Worm (Caenorhabditis elegans) whole organism, L1 larva: ENCODE results near the gene gegf-1.

Experiments
- Y116A8C.19 ChIP-seq: sonication (generic microtip); optimal IDR thresholded peaks from 2 replicates; lab custom pipeline; 2016; ENCODE audit warnings: missing compliant biosample characterization, missing genetic modification characterization, borderline replicate concordance
- aha-1 ChIP-seq: fragments of 150-350 bp; optimal IDR thresholded peaks from 2 replicates; lab custom pipeline; 2014; ENCODE audit warnings: missing biosample characterization, missing genetic modification characterization
- aly-2 ChIP-seq: fragments of 150-350 bp; optimal IDR thresholded peaks from 2 replicates; lab custom pipeline; 2014; ENCODE audit warnings: missing biosample characterization, missing genetic modification characterization
- blmp-1 ChIP-seq: fragments of 150-350 bp; optimal IDR thresholded peaks from 2 replicates; lab custom pipeline; 2014; ENCODE audit warnings: missing biosample characterization, missing genetic modification characterization
- ceh-63 ChIP-seq: fragments of 200-800 bp; sonication (Bioruptor generic); optimal IDR thresholded peaks from 2 replicates; lab custom pipeline; 2018; ENCODE audit warnings: mild to moderate bottlenecking, missing genetic modification characterization, missing compliant biosample characterization
- ceh-8 ChIP-seq: fragments of 200-800 bp; sonication (Bioruptor generic); optimal IDR thresholded peaks from 2 replicates; lab custom pipeline; 2018; ENCODE audit warnings: mild to moderate bottlenecking, missing genetic modification characterization, moderate library complexity, missing compliant biosample characterization
- ceh-90 ChIP-seq: sonication (generic microtip); optimal IDR thresholded peaks from 2 replicates; lab custom pipeline; 2016; ENCODE audit warnings: missing genetic modification characterization, missing compliant biosample characterization
- ces-1 ChIP-seq: fragments of 150-350 bp; optimal IDR thresholded peaks from 2 replicates; lab custom pipeline; 2014; ENCODE audit warnings: missing biosample characterization, missing genetic modification reagents, missing genetic modification characterization
- dsc-1 ChIP-seq: sonication (generic microtip); optimal IDR thresholded peaks from 2 replicates; lab custom pipeline; 2016; ENCODE audit warnings: mild to moderate bottlenecking, missing genetic modification characterization, missing compliant biosample characterization
- efl-1 ChIP-seq, 4 experiments: fragments of 150-350 bp; optimal IDR thresholded peaks in 3 of 4; peaks in 1 of 4; 1 replicate in 1 of 4; 2 replicates in 3 of 4; lab custom pipeline; 2014; ENCODE audit warnings: missing biosample characterization in 2 of 4, missing genetic modification characterization in 2 of 4, missing genetic modification reagents in 2 of 4
- efl-3 ChIP-seq: fragments of 200-800 bp; sonication (Bioruptor generic); optimal IDR thresholded peaks from 2 replicates; lab custom pipeline; 2018; ENCODE audit warnings: mild to moderate bottlenecking, missing genetic modification characterization, missing compliant biosample characterization
- egl-27 ChIP-seq, 2 experiments: fragments of 150-350 bp in 1 of 2; sonication (generic microtip); optimal IDR thresholded peaks; 3 replicates each; lab custom pipeline; 2017 to 2018; ENCODE audit warnings: missing biosample characterization in 2 of 2, missing genetic modification characterization in 2 of 2, missing genetic modification reagents in 2 of 2
- elt-2 ChIP-seq: sonication (generic microtip); optimal IDR thresholded peaks from 2 replicates; lab custom pipeline; 2016; ENCODE audit warnings: missing genetic modification characterization, mild to moderate bottlenecking, inconsistent platforms, missing compliant biosample characterization, missing genetic modification reagents
- ets-5 ChIP-seq: fragments of 200-800 bp; sonication (Bioruptor generic); IDR thresholded peaks from 2 replicates; pipeline ENCODE4 v1.3.6; 2022; ENCODE audit warnings: missing genetic modification characterization, missing compliant biosample characterization
- grh-1 ChIP-seq: fragments of 200-800 bp; sonication (Bioruptor generic); IDR thresholded peaks from 2 replicates; pipeline ENCODE4 v1.3.6; 2022; ENCODE audit warnings: missing genetic modification reagents, missing genetic modification characterization, missing compliant biosample characterization
- irx-1 ChIP-seq: sonication (generic microtip); optimal IDR thresholded peaks from 2 replicates; lab custom pipeline; 2016; ENCODE audit warnings: missing genetic modification characterization, missing compliant biosample characterization
- lin-13 ChIP-seq: fragments of 150-350 bp; optimal IDR thresholded peaks from 2 replicates; lab custom pipeline; 2014; ENCODE audit warnings: missing biosample characterization, missing genetic modification reagents, missing genetic modification characterization
- lin-14 ChIP-seq: fragments of 200-800 bp; sonication (Bioruptor generic); optimal IDR thresholded peaks from 2 replicates; lab custom pipeline; 2018; ENCODE audit warnings: mild to moderate bottlenecking, missing genetic modification characterization, moderate library complexity, missing compliant biosample characterization
- lin-15B ChIP-seq: fragments of 150-350 bp; sonication (generic microtip); optimal IDR thresholded peaks from 3 replicates; lab custom pipeline; 2014; ENCODE audit warnings: missing biosample characterization, missing genetic modification characterization
- lsy-2 ChIP-seq, 2 experiments: fragments of 150-350 bp; optimal IDR thresholded peaks; 2 replicates each; lab custom pipeline; 2014; ENCODE audit warnings: missing biosample characterization in 2 of 2, missing genetic modification characterization in 2 of 2
- mab-9 ChIP-seq: fragments of 200-800 bp; sonication (Bioruptor generic); IDR thresholded peaks from 2 replicates; pipeline ENCODE4 v1.3.6; 2022; ENCODE audit warnings: missing genetic modification reagents, missing genetic modification characterization, missing compliant biosample characterization
- mef-2 ChIP-seq: fragments of 150-350 bp; optimal IDR thresholded peaks from 2 replicates; lab custom pipeline; 2014; ENCODE audit warnings: missing biosample characterization, missing genetic modification characterization
- mep-1 ChIP-seq: fragments of 150-350 bp; optimal IDR thresholded peaks from 2 replicates; lab custom pipeline; 2014; ENCODE audit warnings: missing biosample characterization, missing genetic modification characterization
- nhr-19 ChIP-seq: fragments of 200-800 bp; sonication (Bioruptor generic); conservative IDR thresholded peaks from 2 replicates; pipeline ENCODE4 v1.3.6; 2022; ENCODE audit warnings: missing genetic modification characterization, missing compliant biosample characterization
- nhr-20 ChIP-seq: sonication (generic microtip); optimal IDR thresholded peaks from 2 replicates; lab custom pipeline; 2016; ENCODE audit warnings: mild to moderate bottlenecking, missing genetic modification characterization, missing compliant biosample characterization
- nhr-76 ChIP-seq: sonication (generic microtip); optimal IDR thresholded peaks from 2 replicates; lab custom pipeline; 2017; ENCODE audit warnings: missing biosample characterization, missing genetic modification characterization
- nhr-90 ChIP-seq: sonication (generic microtip); optimal IDR thresholded peaks from 2 replicates; lab custom pipeline; 2016; ENCODE audit warnings: mild to moderate bottlenecking, missing genetic modification characterization, missing compliant biosample characterization; ENCODE audit not compliant: poor library complexity
- pax-3 ChIP-seq: fragments of 200-800 bp; sonication (Bioruptor generic); optimal IDR thresholded peaks from 2 replicates; lab custom pipeline; 2018; ENCODE audit warnings: mild to moderate bottlenecking, missing genetic modification characterization, moderate library complexity, missing compliant biosample characterization
- pqm-1 ChIP-seq: sonication (generic microtip); optimal IDR thresholded peaks from 3 replicates; lab custom pipeline; 2017; ENCODE audit warnings: missing biosample characterization, missing genetic modification characterization
- rnt-1 ChIP-seq: sonication (generic microtip); optimal IDR thresholded peaks from 2 replicates; lab custom pipeline; 2016; ENCODE audit warnings: mild to moderate bottlenecking, missing genetic modification characterization, moderate library complexity, missing compliant biosample characterization
- snpc-4 ChIP-seq: fragments of 150-350 bp; optimal IDR thresholded peaks from 2 replicates; lab custom pipeline; 2014; ENCODE audit warnings: missing biosample characterization, missing genetic modification characterization
- snu-23 ChIP-seq: sonication (generic microtip); optimal IDR thresholded peaks from 2 replicates; lab custom pipeline; 2016; ENCODE audit warnings: missing genetic modification characterization, missing compliant biosample characterization
- sptf-1 ChIP-seq: fragments of 150-350 bp; optimal IDR thresholded peaks from 2 replicates; lab custom pipeline; 2014; ENCODE audit warnings: missing biosample characterization, missing genetic modification characterization
- swsn-7 ChIP-seq: sonication (generic microtip); optimal IDR thresholded peaks from 2 replicates; lab custom pipeline; 2016; ENCODE audit warnings: missing genetic modification characterization, missing compliant biosample characterization
- tbx-2 ChIP-seq: sonication (generic microtip); optimal IDR thresholded peaks from 2 replicates; lab custom pipeline; 2016; ENCODE audit warnings: missing genetic modification characterization, missing compliant biosample characterization
- unc-130 ChIP-seq: fragments of 150-350 bp; optimal IDR thresholded peaks from 2 replicates; lab custom pipeline; 2017; ENCODE audit warnings: missing biosample characterization, missing genetic modification characterization, inconsistent platforms
- unc-86 ChIP-seq: sonication (generic microtip); optimal IDR thresholded peaks from 2 replicates; lab custom pipeline; 2016; ENCODE audit warnings: missing genetic modification characterization, missing compliant biosample characterization
- unc-98 ChIP-seq: fragments of 200-800 bp; sonication (Bioruptor generic); IDR thresholded peaks from 2 replicates; pipeline ENCODE4 v1.3.6; 2022; ENCODE audit warnings: missing genetic modification characterization, missing compliant biosample characterization
- vab-15 ChIP-seq: sonication (generic microtip); optimal IDR thresholded peaks from 2 replicates; lab custom pipeline; 2017; ENCODE audit warnings: missing genotype, mild to moderate bottlenecking, missing genetic modification characterization, missing compliant biosample characterization
- zag-1 ChIP-seq: fragments of 150-350 bp; optimal IDR thresholded peaks from 2 replicates; lab custom pipeline; 2014; ENCODE audit warnings: missing biosample characterization, missing genetic modification characterization
- ztf-11 ChIP-seq, 2 experiments: sonication (generic microtip); optimal IDR thresholded peaks; 2 replicates each; lab custom pipeline; 2016 to 2017; ENCODE audit warnings: missing genetic modification characterization in 2 of 2, missing biosample characterization in 1 of 2, missing compliant biosample characterization in 1 of 2
- ztf-4 ChIP-seq: fragments of 150-350 bp; optimal IDR thresholded peaks from 2 replicates; lab custom pipeline; 2014; ENCODE audit warnings: missing biosample characterization, missing genetic modification characterization

Gene gegf-1

DNA sequence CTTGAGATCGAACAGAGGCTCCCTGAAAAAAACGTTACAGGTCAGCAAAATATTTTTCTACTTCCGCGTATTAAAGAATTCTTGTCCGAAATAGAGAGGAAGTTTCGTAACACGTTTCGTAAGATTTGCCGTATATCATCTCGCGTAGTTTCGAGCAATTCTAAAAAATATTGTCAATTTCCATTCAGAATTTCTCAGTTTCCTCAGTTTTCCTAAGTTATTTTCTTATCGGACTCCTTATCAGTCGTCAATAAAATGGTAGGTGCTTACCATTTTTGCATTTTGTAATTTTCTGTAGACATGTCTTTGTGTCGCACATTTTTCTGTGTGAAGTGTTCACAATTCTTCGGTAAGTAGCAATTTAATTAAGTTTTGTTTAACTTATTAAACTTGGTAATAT lies 2.2 kb upstream of the gegf-1 start, which contains the start of gene Y38C1AA.19:
Gene Y38C1AA.19 (plus strand): TSS at position 301 of the 400 bp plus-strand sequence.
- TF ChIP-seq ztf-4 (tag; lab: Kevin White, UChicago) = no peak
- no peak for TF ChIP-seq lin-14 (GFP tag; lab: Kevin White, UChicago)
- TF ChIP-seq ceh-8 (GFP tag; lab: Kevin White, UChicago) = no peak
- no peak for TF ChIP-seq zag-1 (tag; lab: Kevin White, UChicago)
- no peak for TF ChIP-seq snpc-4
- no peak for TF ChIP-seq mef-2 (tag; lab: Kevin White, UChicago)
- TF ChIP-seq nhr-90 = no peak
- TF ChIP-seq lin-15B (tag; lab: Kevin White, UChicago) = no peak
- no peak for TF ChIP-seq nhr-20 (tag; lab: Kevin White, UChicago)
- no peak for TF ChIP-seq aha-1 (tag; lab: Kevin White, UChicago)
- TF ChIP-seq nhr-19 = no peak
- no peak for TF ChIP-seq unc-98 (GFP tag; lab: Robert Waterston, UW)
- no peak for TF ChIP-seq vab-15 (tag; lab: Kevin White, UChicago)
- no peak for TF ChIP-seq elt-2
- TF ChIP-seq swsn-7 (tag; lab: Kevin White, UChicago) = no peak
- TF ChIP-seq mab-9 (GFP tag; lab: Robert Waterston, UW) = no peak
- TF ChIP-seq ceh-90 = no peak
- TF ChIP-seq irx-1 (tag; lab: Kevin White, UChicago) = no peak
- no peak for TF ChIP-seq efl-3 (GFP tag; lab: Kevin White, UChicago)
- TF ChIP-seq sptf-1 (tag; lab: Kevin White, UChicago) = no peak

DNA sequence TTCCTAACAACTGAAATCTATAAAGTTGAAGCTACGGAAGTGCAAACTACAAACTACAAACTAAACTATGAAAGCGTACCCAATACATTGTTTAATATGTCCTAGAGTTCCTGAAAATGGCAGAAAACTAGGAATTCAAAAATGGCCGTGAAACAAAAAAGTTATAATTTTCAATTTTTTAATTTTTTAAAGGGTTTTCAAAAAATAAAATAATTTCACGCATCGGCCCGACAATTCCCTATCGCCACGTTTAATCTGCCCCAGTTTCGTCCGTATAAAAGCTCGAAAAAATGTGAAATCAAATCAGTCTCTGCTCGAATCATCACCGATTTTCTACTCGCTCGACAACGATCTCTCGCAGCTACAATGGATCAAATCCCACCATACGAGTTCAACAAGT lies 953 bp upstream of the gegf-1 start, which contains the start of gene Y38C1AA.7:
Gene Y38C1AA.7 (plus strand): TSS at position 301 of the 400 bp plus-strand sequence.
- TF ChIP-seq elt-2 = no peak
- TF ChIP-seq ceh-63 (GFP tag; lab: Kevin White, UChicago) = no peak
- TF ChIP-seq ets-5 (GFP tag; lab: Robert Waterston, UW) = no peak
- no peak for TF ChIP-seq rnt-1 (tag; lab: Kevin White, UChicago)
- no peak for TF ChIP-seq nhr-76
- TF ChIP-seq unc-130 (tag; lab: Kevin White, UChicago) = no peak
- no peak for TF ChIP-seq pqm-1 (tag; lab: Kevin White, UChicago)
- TF ChIP-seq efl-1 (optimal IDR thresholded peaks at IDR 0.05; lab: Kevin White, UChicago) = no peak
- no peak for TF ChIP-seq efl-1 (GFP tag; optimal IDR thresholded peaks at IDR 0.05 in 1 of 2; lab: Kevin White, UChicago)
- no peak for TF ChIP-seq tbx-2 (tag; lab: Kevin White, UChicago)
- no peak for TF ChIP-seq egl-27 (tag; optimal IDR thresholded peaks at IDR 0.05; lab: Kevin White, UChicago)

DNA sequence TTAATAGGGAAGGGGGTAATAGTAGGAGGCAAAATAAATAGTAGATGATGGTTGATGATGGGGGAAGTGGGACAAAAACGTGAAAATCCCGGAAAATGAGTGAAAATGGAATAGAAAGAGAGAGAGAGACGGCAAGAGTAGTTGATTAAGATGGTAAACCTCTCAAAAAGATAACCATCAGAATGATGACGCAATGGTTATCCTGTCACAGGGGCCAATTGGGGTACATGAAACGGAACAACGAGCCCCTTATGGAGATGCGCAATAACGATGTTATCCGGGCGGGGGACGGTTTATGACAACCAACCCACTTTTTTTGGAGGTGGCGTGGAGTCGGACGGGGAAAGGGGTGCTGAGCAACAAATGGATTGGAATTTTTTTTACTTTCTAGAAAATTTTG lies 7.9 kb downstream of the gegf-1 start:
- no peak for TF ChIP-seq ztf-11 (tag; optimal IDR thresholded peaks at IDR 0.05; lab: Kevin White, UChicago)
- no peak for TF ChIP-seq efl-3 (GFP tag; lab: Kevin White, UChicago)
- TF ChIP-seq mep-1 (tag; lab: Kevin White, UChicago) = no peak

DNA sequence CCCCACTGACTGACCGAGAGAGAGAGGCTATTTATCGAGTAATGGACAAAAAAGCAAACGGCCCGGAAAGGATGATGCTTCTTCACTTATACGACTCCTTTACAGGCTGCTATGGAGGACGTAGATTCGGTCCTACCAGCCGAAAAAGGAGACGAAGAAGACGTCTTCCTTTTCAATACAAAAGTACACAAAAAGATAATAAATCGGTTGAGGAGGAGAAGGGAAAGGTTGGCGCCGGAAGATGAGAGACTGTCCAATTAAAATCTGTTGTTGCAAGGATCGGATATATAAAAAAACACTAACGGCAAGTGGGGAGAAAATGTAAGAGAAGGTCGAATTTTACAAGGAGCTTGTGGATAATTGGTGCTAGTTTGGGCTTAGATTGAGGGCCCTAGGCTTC lies 9.0 kb downstream of the gegf-1 start:
- TF ChIP-seq unc-86 (tag; lab: Kevin White, UChicago) (no peak), blmp-1 (tag; lab: Kevin White, UChicago) (peak; percentile 5)

DNA sequence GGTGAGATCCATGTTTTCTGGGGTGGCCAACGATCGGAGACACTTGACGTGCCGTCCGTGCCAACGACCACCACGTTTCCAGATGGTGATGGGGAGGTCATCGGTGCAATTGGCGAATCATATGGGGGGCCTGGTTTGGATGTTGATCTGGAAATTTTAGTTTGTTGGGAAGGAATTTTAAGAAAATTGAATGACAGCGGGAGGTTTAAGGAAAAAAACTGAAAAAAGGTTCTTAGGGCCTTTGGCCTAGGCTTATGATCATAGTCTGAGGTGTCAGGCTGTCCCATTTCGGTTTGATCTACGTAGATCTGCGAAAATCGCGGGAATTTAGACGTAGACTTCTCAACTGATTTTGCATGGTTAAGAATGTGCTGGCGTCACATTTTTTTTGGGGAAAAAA lies 9.9 kb downstream of the gegf-1 start, which contains the start of gene col-99:
Gene col-99 (minus strand): TSS at position 101 of the 400 bp plus-strand sequence.
- no peak for TF ChIP-seq lin-13 (GFP tag; lab: Kevin White, UChicago)
- no peak for TF ChIP-seq Y116A8C.19 (tag; lab: Kevin White, UChicago)
- TF ChIP-seq unc-86 (tag; lab: Kevin White, UChicago) = no peak
- no peak for TF ChIP-seq mep-1 (tag; lab: Kevin White, UChicago)
- no peak for TF ChIP-seq egl-27 (tag; optimal IDR thresholded peaks at IDR 0.05; lab: Kevin White, UChicago)
- no peak for TF ChIP-seq aly-2
- no peak for TF ChIP-seq dsc-1 (tag; lab: Kevin White, UChicago)
- no peak for TF ChIP-seq ceh-90
- TF ChIP-seq lsy-2 (tag; optimal IDR thresholded peaks at IDR 0.05; lab: Kevin White, UChicago) = no peak
- TF ChIP-seq pax-3 = no peak
- TF ChIP-seq grh-1 (GFP tag; lab: Robert Waterston, UW) = no peak
- no peak for TF ChIP-seq ces-1
- TF ChIP-seq unc-98 (GFP tag; lab: Robert Waterston, UW) = no peak
- TF ChIP-seq mef-2 (tag; lab: Kevin White, UChicago) = no peak
- TF ChIP-seq snu-23 (GFP tag; lab: Kevin White, UChicago) = no peak
